Worm (Caenorhabditis elegans): ENCODE data around the gene clec-117.
A peak's percentile ranks its signal among the peaks of the same experiment; 100 is the strongest.

The clec-117 gene

DNA sequence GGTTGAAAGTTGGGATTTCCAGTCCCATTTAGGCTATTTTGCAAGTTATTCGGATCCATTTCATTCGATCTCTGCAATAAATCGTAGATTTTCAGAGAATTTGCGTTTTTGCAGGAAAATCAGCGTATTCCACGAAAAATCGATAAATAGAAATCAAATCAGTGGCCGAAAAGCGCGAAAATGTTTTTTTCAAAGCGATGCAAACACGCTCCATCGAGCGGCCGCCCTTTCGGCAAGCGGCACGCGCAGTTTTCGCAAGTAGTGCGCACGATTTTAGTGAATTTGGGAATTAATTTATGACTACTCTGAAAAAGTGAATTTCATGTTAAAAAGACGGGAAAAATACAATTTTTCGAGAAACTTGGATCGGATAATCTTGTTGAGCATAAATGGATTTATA, 41.7 kb downstream of the clec-117 start (continued):
- TF ChIP-seq elt-2 (tag; optimal IDR thresholded peaks at IDR 0.05) = peak; percentile 79
- TF ChIP-seq lin-13 (GFP tag; optimal IDR thresholded peaks at IDR 0.05) = peak; percentile 98
- peak; percentile 96 for TF ChIP-seq xbp-1 (tag; optimal IDR thresholded peaks at IDR 0.05)
- peak; percentile 75 for TF ChIP-seq mef-2 (tag; optimal IDR thresholded peaks at IDR 0.05)
- TF ChIP-seq lin-35 (GFP tag; optimal IDR thresholded peaks at IDR 0.05) = peak; percentile 90 to 94
- no peak for TF ChIP-seq tlp-1 (tag; optimal IDR thresholded peaks at IDR 0.05)
- TF ChIP-seq unc-62 (GFP tag; optimal IDR thresholded peaks at IDR 0.05) = no peak
- TF ChIP-seq vab-15 (tag; optimal IDR thresholded peaks at IDR 0.05) = peak; percentile 93
- TF ChIP-seq nhr-71 (tag; optimal IDR thresholded peaks at IDR 0.05) = peak; percentile 98
- peak; percentile 90 for TF ChIP-seq ceh-88 (GFP tag; IDR thresholded peaks at IDR 0.05)
- TF ChIP-seq lir-3 (tag; optimal IDR thresholded peaks at IDR 0.05; ENCODE audit: poor library complexity) = peak; percentile 91
- peak; percentile 98 for TF ChIP-seq nhr-90 (tag; optimal IDR thresholded peaks at IDR 0.05; ENCODE audit: poor library complexity)
- peak; percentile 91 for TF ChIP-seq pax-3 (tag; optimal IDR thresholded peaks at IDR 0.05)
- TF ChIP-seq mdl-1 (tag; optimal IDR thresholded peaks at IDR 0.05) = peak in 1 of 2 experiments; percentile 86
- TF ChIP-seq alr-1 (tag; optimal IDR thresholded peaks at IDR 0.05; ENCODE audit: borderline replicate concordance) = no peak
- TF ChIP-seq zip-4 (GFP tag; optimal IDR thresholded peaks at IDR 0.05) = peak; percentile 87
- peak; percentile 48 to 93 for TF ChIP-seq ztf-11 (tag; optimal IDR thresholded peaks at IDR 0.05)
- TF ChIP-seq fkh-10 (GFP tag; optimal IDR thresholded peaks at IDR 0.05) = peak; percentile 95
- TF ChIP-seq unc-130 (tag; optimal IDR thresholded peaks at IDR 0.05) = peak; percentile 97
- peak; percentile 11 for TF ChIP-seq ceh-63 (GFP tag; optimal IDR thresholded peaks at IDR 0.05)
- peak; percentile 97 for TF ChIP-seq nhr-85 (tag)
- peak; percentile 91 for TF ChIP-seq sox-4 (tag; optimal IDR thresholded peaks at IDR 0.05)
- peak; percentile 97 for TF ChIP-seq swsn-7 (tag; optimal IDR thresholded peaks at IDR 0.05)
- TF ChIP-seq dpl-1 (GFP tag; optimal IDR thresholded peaks at IDR 0.05) = peak; percentile 88 to 91 (median 91)
- TF ChIP-seq zag-1 (tag; optimal IDR thresholded peaks at IDR 0.05) = peak; percentile 62
- no peak for TF ChIP-seq pag-3 (tag; optimal IDR thresholded peaks at IDR 0.05; ENCODE audit: borderline replicate concordance, insufficient read depth)
- peak; percentile 96 for TF ChIP-seq lin-14 (GFP tag; optimal IDR thresholded peaks at IDR 0.05)
- TF ChIP-seq unc-98 (GFP tag; IDR thresholded peaks at IDR 0.05) = peak; percentile 65; the same call in 1 of the 2 replicates
- TF ChIP-seq rnt-1 (tag; optimal IDR thresholded peaks at IDR 0.05) = peak; percentile 98
- TF ChIP-seq blmp-1 (tag; optimal IDR thresholded peaks at IDR 0.05) = peak; percentile 75
- no peak for TF ChIP-seq hlh-17 (GFP tag; optimal IDR thresholded peaks at IDR 0.05; ENCODE audit: borderline replicate concordance)
- peak; percentile 50 for TF ChIP-seq aha-1 (tag; optimal IDR thresholded peaks at IDR 0.05)
- TF ChIP-seq mab-9 (GFP tag; IDR thresholded peaks at IDR 0.05) = peak; percentile 90
- peak; percentile 99 for TF ChIP-seq C16A3.4 (tag; optimal IDR thresholded peaks at IDR 0.05)

ce11 chrII:247736-248135, 49.1 kb downstream of the clec-117 start:
- TF ChIP-seq elt-3 (tag; optimal IDR thresholded peaks at IDR 0.05) = no peak
- TF ChIP-seq ets-5 (GFP tag; IDR thresholded peaks at IDR 0.05) = no peak
- no peak for TF ChIP-seq ztf-4 (tag; optimal IDR thresholded peaks at IDR 0.05)
- TF ChIP-seq pag-3 (tag; optimal IDR thresholded peaks at IDR 0.05; ENCODE audit: borderline replicate concordance, insufficient read depth) = no peak
- TF ChIP-seq vab-15 (tag; optimal IDR thresholded peaks at IDR 0.05) = no peak
- no peak for TF ChIP-seq fos-1 (tag; optimal IDR thresholded peaks at IDR 0.05)
- no peak for TF ChIP-seq unc-30 (tag; optimal IDR thresholded peaks at IDR 0.05)

Measured in whole organism, L1 larva.